Worm (Caenorhabditis elegans) whole organism, mixed stage, embryonic: ENCODE data around the gene ceh-7.

ENCODE experiments used
- blmp-1 ChIP-seq: fragments of 150-350 bp; optimal IDR thresholded peaks from 2 replicates; lab custom pipeline; 2014; ENCODE audit warnings: missing biosample characterization, missing genetic modification characterization
- mab-5 ChIP-seq: fragments of 150-350 bp; optimal IDR thresholded peaks from 2 replicates; lab custom pipeline; 2014; ENCODE audit warnings: missing biosample characterization, missing genetic modification characterization
- pha-4 ChIP-seq: fragments of 150-350 bp; optimal IDR thresholded peaks from 2 replicates; lab custom pipeline; 2018; ENCODE audit warnings: missing biosample characterization, missing genetic modification reagents, missing genetic modification characterization
- unc-120 ChIP-seq: sonication (generic microtip); optimal IDR thresholded peaks from 2 replicates; lab custom pipeline; 2017; ENCODE audit warnings: missing genetic modification characterization, missing compliant biosample characterization; ENCODE audit not compliant: poor library complexity, severe bottlenecking
- ztf-11 ChIP-seq: fragments of 150-350 bp; optimal IDR thresholded peaks from 2 replicates; lab custom pipeline; 2014; ENCODE audit warnings: missing biosample characterization, missing genetic modification characterization

ce11 chrII:8717579-8717978 is 13.9 kb upstream of the ceh-7 start:
- TF ChIP-seq unc-120 (tag; lab: Kevin White, UChicago) (no peak), pha-4 (tag; lab: Kevin White, UChicago) (no peak), mab-5 (tag; lab: Kevin White, UChicago) (no peak), blmp-1 (no peak), ztf-11 (tag; lab: Kevin White, UChicago) (no peak)
